Fruit fly (Drosophila melanogaster): ENCODE data around the gene CG42371.

Gene CG42371

DNA sequence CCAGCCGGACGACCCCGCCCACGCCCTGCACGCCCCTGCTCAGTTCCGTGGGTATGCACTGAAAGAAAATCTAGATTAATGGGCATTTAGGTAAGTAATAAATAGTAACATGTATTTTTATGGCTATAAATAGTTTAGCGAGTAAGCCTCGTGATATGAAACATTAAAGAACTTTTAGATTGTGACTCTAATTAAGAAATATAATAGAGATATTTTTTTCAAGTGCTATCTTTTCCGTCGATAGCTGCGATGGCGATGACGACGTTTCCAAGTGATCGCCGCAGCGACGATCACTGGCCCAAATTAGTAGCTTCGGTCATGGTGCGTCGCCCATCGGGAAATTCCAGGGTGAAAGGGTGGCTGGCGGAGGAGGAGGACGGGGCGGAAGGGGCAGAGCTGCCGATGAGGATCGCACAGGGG is 36.9 kb downstream of the CG42371 start (continued):
- TF ChIP-seq CG34224 (GFP tag; IDR thresholded peaks at IDR 0.05; ENCODE audit: partially characterized antibody), result no peak
- no peak for TF ChIP-seq ato (GFP tag; IDR thresholded peaks at IDR 0.05; ENCODE audit: partially characterized antibody)
- TF ChIP-seq CG12391 (tag; optimal IDR thresholded peaks at IDR 0.05), result peak; percentile 94
- TF ChIP-seq GATAe (GFP tag; conservative IDR thresholded peaks at IDR 0.05), result peak; percentile 62
- peak; percentile 75 for TF ChIP-seq CG13123 (GFP tag; optimal IDR thresholded peaks at IDR 0.05)
- TF ChIP-seq TFAM (GFP tag; optimal IDR thresholded peaks at IDR 0.05), result peak; percentile 75
- TF ChIP-seq unc-4 (GFP tag; IDR thresholded peaks at IDR 0.05; ENCODE audit: partially characterized antibody), result no peak
- TF ChIP-seq Hand (GFP tag; optimal IDR thresholded peaks at IDR 0.05), result peak; percentile 67
- TF ChIP-seq Max (GFP tag; optimal IDR thresholded peaks at IDR 0.05), result peak; percentile 82
- no peak for TF ChIP-seq vnd (GFP tag; IDR thresholded peaks at IDR 0.05; ENCODE audit: partially characterized antibody)
- TF ChIP-seq wek (GFP tag; optimal IDR thresholded peaks at IDR 0.05), result peak; percentile 66
- peak; percentile 79 for TF ChIP-seq NC2β (GFP tag; optimal IDR thresholded peaks at IDR 0.05)
- TF ChIP-seq Bgb (GFP tag; IDR thresholded peaks at IDR 0.05; ENCODE audit: partially characterized antibody), result no peak
- peak; percentile 82 for TF ChIP-seq cwo (GFP tag; optimal IDR thresholded peaks at IDR 0.05)
- TF ChIP-seq danr (GFP tag; IDR thresholded peaks at IDR 0.05), result peak; percentile 70
- TF ChIP-seq aop (GFP tag; IDR thresholded peaks at IDR 0.05), result peak; percentile 93
- TF ChIP-seq YL-1 (GFP tag; optimal IDR thresholded peaks at IDR 0.05), result peak; percentile 27
- peak; percentile 79 for TF ChIP-seq Nf-YB (GFP tag; optimal IDR thresholded peaks at IDR 0.05)
- peak; percentile 74 for TF ChIP-seq CG12104 (GFP tag; optimal IDR thresholded peaks at IDR 0.05)
- peak; percentile 51; the same call in 1 of the 4 replicates for TF ChIP-seq chinmo (GFP tag; IDR thresholded peaks at IDR 0.05; ENCODE audit: partially characterized antibody)
- peak; percentile 90 for TF ChIP-seq CG32772 (GFP tag; IDR thresholded peaks at IDR 0.05)
- TF ChIP-seq CG18764 (GFP tag; optimal IDR thresholded peaks at IDR 0.05), result peak; percentile 77
- TF ChIP-seq btn (GFP tag; optimal IDR thresholded peaks at IDR 0.05), result peak; percentile 75
- TF ChIP-seq lab (GFP tag; optimal IDR thresholded peaks at IDR 0.05), result peak; percentile 92
- TF ChIP-seq CG13296 (GFP tag; optimal IDR thresholded peaks at IDR 0.05), result peak; percentile 72
- TF ChIP-seq slbo (GFP tag; IDR thresholded peaks at IDR 0.05), result peak; percentile 84
- TF ChIP-seq CG14014 (GFP tag; IDR thresholded peaks at IDR 0.05), result peak; percentile 87
- no peak for TF ChIP-seq HLHmδ (GFP tag; optimal IDR thresholded peaks at IDR 0.05)
- peak; percentile 85; the same call in 1 of the 2 replicates for TF ChIP-seq sens-2 (GFP tag; IDR thresholded peaks at IDR 0.05)
- peak; percentile 74 for TF ChIP-seq CG9437 (GFP tag; optimal IDR thresholded peaks at IDR 0.05)
- no peak for TF ChIP-seq CG7963 (GFP tag; IDR thresholded peaks at IDR 0.05; ENCODE audit: partially characterized antibody)
- no peak for TF ChIP-seq insv (GFP tag; optimal IDR thresholded peaks at IDR 0.05)
- peak; percentile 82 for TF ChIP-seq CG6654 (GFP tag; optimal IDR thresholded peaks at IDR 0.05)
- peak; percentile 85 for TF ChIP-seq CG1233 (GFP tag; optimal IDR thresholded peaks at IDR 0.05)
- TF ChIP-seq Atf-2 (GFP tag; optimal IDR thresholded peaks at IDR 0.05), result peak; percentile 61
- peak; percentile 82 for TF ChIP-seq CG2202 (tag; optimal IDR thresholded peaks at IDR 0.05)
- peak; percentile 79 to 83 for TF ChIP-seq chif (GFP tag; optimal IDR thresholded peaks at IDR 0.05)
- peak; percentile 53 for TF ChIP-seq CG7987 (GFP tag; optimal IDR thresholded peaks at IDR 0.05)
- peak; percentile 74 for TF ChIP-seq pnt (GFP tag; optimal IDR thresholded peaks at IDR 0.05)
- TF ChIP-seq CG10321 (GFP tag; IDR thresholded peaks at IDR 0.05), result peak; percentile 42; the same call in 1 of the 2 replicates
- peak; percentile 85 for TF ChIP-seq CG5245 (GFP tag; optimal IDR thresholded peaks at IDR 0.05)
- TF ChIP-seq fd3F (GFP tag; optimal IDR thresholded peaks at IDR 0.05), result peak; percentile 57
- peak in 1 of 2 experiments; percentile 37 for TF ChIP-seq crp (GFP tag; optimal IDR thresholded peaks at IDR 0.05)
- peak; percentile 91 for TF ChIP-seq tin (GFP tag; optimal IDR thresholded peaks at IDR 0.05)
- peak; percentile 79 for TF ChIP-seq CG31224 (GFP tag; IDR thresholded peaks at IDR 0.05)
- TF ChIP-seq caup (GFP tag; optimal IDR thresholded peaks at IDR 0.05; ENCODE audit: severe bottlenecking), result peak; percentile 80
- TF ChIP-seq jumu (GFP tag; optimal IDR thresholded peaks at IDR 0.05), result peak; percentile 75
- TF ChIP-seq CG12155 (GFP tag; optimal IDR thresholded peaks at IDR 0.05), result peak; percentile 67
- peak; percentile 60 for TF ChIP-seq CG13624 (GFP tag; optimal IDR thresholded peaks at IDR 0.05)

Data from whole organism, embryonic.